Worm (Caenorhabditis elegans) whole organism, late embryonic: ENCODE data around the gene acl-8.

Source experiments
- ceh-14 ChIP-seq: sonication (generic microtip); optimal IDR thresholded peaks from 2 replicates; lab custom pipeline; 2016; ENCODE audit warnings: missing genotype, missing genetic modification characterization, missing compliant biosample characterization
- ceh-18 ChIP-seq: sonication (generic microtip); optimal IDR thresholded peaks from 2 replicates; lab custom pipeline; 2016; ENCODE audit warnings: missing genetic modification characterization, missing compliant biosample characterization
- ceh-19 ChIP-seq: fragments of 200-800 bp; sonication (Bioruptor generic); optimal IDR thresholded peaks from 2 replicates; lab custom pipeline; 2018; ENCODE audit warnings: mild to moderate bottlenecking, missing genetic modification characterization, missing compliant biosample characterization
- ceh-31 ChIP-seq: sonication (generic microtip); optimal IDR thresholded peaks from 2 replicates; lab custom pipeline; 2016; ENCODE audit warnings: missing genetic modification characterization, missing compliant biosample characterization
- ceh-34 ChIP-seq: sonication (generic microtip); optimal IDR thresholded peaks from 2 replicates; lab custom pipeline; 2016; ENCODE audit warnings: mild to moderate bottlenecking, missing genetic modification characterization, missing compliant biosample characterization
- ceh-45 ChIP-seq: fragments of 200-800 bp; sonication (Bioruptor generic); IDR thresholded peaks from 2 replicates; pipeline ENCODE4 v1.3.6; 2022; ENCODE audit warnings: missing genetic modification reagents, missing genetic modification characterization, missing compliant biosample characterization
- ceh-48 ChIP-seq: sonication (generic microtip); optimal IDR thresholded peaks from 2 replicates; lab custom pipeline; 2016; ENCODE audit warnings: missing genetic modification characterization, inconsistent platforms, missing compliant biosample characterization
- ceh-9 ChIP-seq: sonication (generic microtip); optimal IDR thresholded peaks from 2 replicates; lab custom pipeline; 2016; ENCODE audit warnings: mild to moderate bottlenecking, missing genetic modification characterization, inconsistent platforms, missing compliant biosample characterization
- dve-1 ChIP-seq: sonication (generic microtip); optimal IDR thresholded peaks from 2 replicates; lab custom pipeline; 2017; ENCODE audit warnings: antibody characterized with exemption, mild to moderate bottlenecking, missing genetic modification characterization, missing compliant biosample characterization
- elt-2 ChIP-seq: sonication (generic microtip); optimal IDR thresholded peaks from 2 replicates; lab custom pipeline; 2016; ENCODE audit warnings: missing genetic modification reagents, missing genetic modification characterization, missing compliant biosample characterization
- elt-4 ChIP-seq: sonication (generic microtip); optimal IDR thresholded peaks from 2 replicates; lab custom pipeline; 2016; ENCODE audit warnings: missing genetic modification characterization, missing compliant biosample characterization
- ets-4 ChIP-seq: sonication (generic microtip); optimal IDR thresholded peaks from 2 replicates; lab custom pipeline; 2016; ENCODE audit warnings: missing genetic modification characterization, missing compliant biosample characterization
- eyg-1 ChIP-seq: sonication (generic microtip); optimal IDR thresholded peaks from 2 replicates; lab custom pipeline; 2016; ENCODE audit warnings: missing genotype, missing genetic modification characterization, missing compliant biosample characterization
- fkh-10 ChIP-seq: fragments of 150-350 bp; optimal IDR thresholded peaks from 2 replicates; lab custom pipeline; 2014; ENCODE audit warnings: missing biosample characterization, missing genetic modification reagents, missing genetic modification characterization
- fkh-6 ChIP-seq: sonication (generic microtip); optimal IDR thresholded peaks from 2 replicates; lab custom pipeline; 2016; ENCODE audit warnings: missing genetic modification characterization, missing compliant biosample characterization
- gmeb-2 ChIP-seq: sonication (generic microtip); optimal IDR thresholded peaks from 2 replicates; lab custom pipeline; 2016; ENCODE audit warnings: missing genetic modification characterization, inconsistent platforms, missing compliant biosample characterization
- hlh-8 ChIP-seq: sonication (generic microtip); optimal IDR thresholded peaks from 2 replicates; lab custom pipeline; 2016; ENCODE audit warnings: missing genotype, missing genetic modification characterization, missing compliant biosample characterization
- lin-11 ChIP-seq: fragments of 200-800 bp; sonication (Bioruptor generic); optimal IDR thresholded peaks from 2 replicates; lab custom pipeline; 2018; ENCODE audit warnings: mild to moderate bottlenecking, missing genetic modification characterization, missing compliant biosample characterization
- madf-2 ChIP-seq: sonication (generic microtip); optimal IDR thresholded peaks from 2 replicates; lab custom pipeline; 2017; ENCODE audit warnings: missing genetic modification characterization, missing compliant biosample characterization
- nfya-1 ChIP-seq: sonication (generic microtip); optimal IDR thresholded peaks from 2 replicates; lab custom pipeline; 2017; ENCODE audit warnings: missing genetic modification characterization, mild to moderate bottlenecking, missing compliant biosample characterization, antibody characterized with exemption, moderate library complexity
- npax-4 ChIP-seq: sonication (generic microtip); optimal IDR thresholded peaks from 2 replicates; lab custom pipeline; 2016; ENCODE audit warnings: missing genetic modification characterization, missing compliant biosample characterization
- odd-2 ChIP-seq: sonication (generic microtip); optimal IDR thresholded peaks from 2 replicates; lab custom pipeline; 2017; ENCODE audit warnings: antibody characterized with exemption, mild to moderate bottlenecking, missing genetic modification characterization, missing compliant biosample characterization
- pag-3 ChIP-seq: sonication (generic microtip); optimal IDR thresholded peaks from 2 replicates; lab custom pipeline; 2016; ENCODE audit warnings: missing compliant biosample characterization, missing genetic modification characterization, borderline replicate concordance
- pat-9 ChIP-seq: fragments of 200-800 bp; sonication (Bioruptor generic); optimal IDR thresholded peaks from 2 replicates; lab custom pipeline; 2018; ENCODE audit warnings: mild to moderate bottlenecking, missing genetic modification characterization, moderate library complexity, missing compliant biosample characterization
- pax-1 ChIP-seq: fragments of 150-350 bp; optimal IDR thresholded peaks from 2 replicates; lab custom pipeline; 2014; ENCODE audit warnings: missing biosample characterization, missing genetic modification characterization
- pha-4 ChIP-seq: fragments of 150-350 bp; optimal IDR thresholded peaks from 2 replicates; lab custom pipeline; 2018; ENCODE audit warnings: missing biosample characterization, missing genetic modification reagents, missing genetic modification characterization
- pqm-1 ChIP-seq: sonication (generic microtip); optimal IDR thresholded peaks from 2 replicates; lab custom pipeline; 2016; ENCODE audit warnings: missing genetic modification characterization, missing compliant biosample characterization
- ref-2 ChIP-seq: sonication (generic microtip); optimal IDR thresholded peaks from 2 replicates; lab custom pipeline; 2016; ENCODE audit warnings: missing genetic modification characterization, missing compliant biosample characterization
- sox-2 ChIP-seq: fragments of 200-800 bp; sonication (Bioruptor generic); IDR thresholded peaks from 2 replicates; pipeline ENCODE4 v1.3.6; 2022; ENCODE audit warnings: missing genetic modification reagents, missing genetic modification characterization, missing compliant biosample characterization
- sox-4 ChIP-seq: sonication (generic microtip); optimal IDR thresholded peaks from 2 replicates; lab custom pipeline; 2017; ENCODE audit warnings: mild to moderate bottlenecking, missing genetic modification characterization, inconsistent platforms, missing compliant biosample characterization
- ttx-3 ChIP-seq: sonication (generic microtip); optimal IDR thresholded peaks from 2 replicates; lab custom pipeline; 2016; ENCODE audit warnings: missing genetic modification reagents, missing genetic modification characterization, missing compliant biosample characterization
- unc-86 ChIP-seq: sonication (generic microtip); optimal IDR thresholded peaks from 2 replicates; lab custom pipeline; 2016; ENCODE audit warnings: missing genetic modification characterization, missing compliant biosample characterization

Gene acl-8

DNA sequence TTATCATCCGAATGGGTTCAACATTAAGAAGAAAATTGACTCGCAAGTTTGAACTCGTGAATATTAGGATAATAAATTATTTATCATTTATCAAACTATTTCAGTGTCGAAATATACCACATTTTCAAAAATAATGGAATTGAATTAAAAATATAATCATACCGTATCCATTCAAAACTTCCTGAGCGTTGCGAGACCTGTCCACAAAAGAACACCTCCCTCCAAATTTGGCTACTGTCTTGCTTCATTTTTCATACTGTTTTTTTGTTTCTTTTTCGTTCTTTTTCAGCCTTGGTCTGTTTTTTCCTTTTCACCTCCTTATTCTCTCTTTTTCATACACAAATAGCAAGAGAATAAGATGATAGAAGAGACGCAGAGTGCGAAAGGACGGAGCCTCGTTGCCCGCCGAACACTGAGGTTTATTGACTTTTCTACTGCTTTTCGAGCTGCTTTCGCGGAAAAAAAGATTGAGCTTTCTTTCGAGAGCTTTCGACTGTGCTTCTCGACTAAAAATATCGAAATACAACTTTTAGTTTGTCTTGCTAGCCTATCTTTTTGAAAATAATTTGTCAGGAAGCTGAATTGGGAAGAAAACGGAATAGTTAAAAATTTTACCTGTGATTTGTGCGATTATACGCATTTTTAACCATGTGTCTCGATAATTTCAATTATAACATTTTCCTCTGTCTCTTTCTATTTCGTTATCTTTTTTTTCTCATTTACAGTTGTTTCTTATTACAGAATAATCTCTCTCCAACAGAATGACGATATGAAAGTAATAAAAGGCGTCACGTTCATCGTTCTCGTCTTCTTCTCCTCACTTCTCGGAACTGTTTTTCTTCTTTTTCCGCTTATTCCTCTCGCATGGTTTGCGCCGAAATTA, at the start of gene acl-8:
Gene acl-8 (plus strand): TSS at position 742 of the 883 bp plus-strand sequence.
- no peak for TF ChIP-seq hlh-8 (tag; lab: Kevin White, UChicago)
- peak; percentile 33 for TF ChIP-seq ceh-48 (tag; lab: Kevin White, UChicago)
- TF ChIP-seq, all 69 proteins: peak for 1

- no peak for TF ChIP-seq gmeb-2
- TF ChIP-seq hlh-8 (tag; lab: Kevin White, UChicago), result no peak
Measured at ce11 chrV:6400950-6401551, 49.6 kb upstream of the acl-8 start.

- TF ChIP-seq pqm-1 (tag; lab: Kevin White, UChicago) (no peak), elt-2 (tag; lab: Kevin White, UChicago) (peak; percentile 13)
Measured at ce11 chrV:6407587-6407986, 43.1 kb upstream of the acl-8 start.

DNA sequence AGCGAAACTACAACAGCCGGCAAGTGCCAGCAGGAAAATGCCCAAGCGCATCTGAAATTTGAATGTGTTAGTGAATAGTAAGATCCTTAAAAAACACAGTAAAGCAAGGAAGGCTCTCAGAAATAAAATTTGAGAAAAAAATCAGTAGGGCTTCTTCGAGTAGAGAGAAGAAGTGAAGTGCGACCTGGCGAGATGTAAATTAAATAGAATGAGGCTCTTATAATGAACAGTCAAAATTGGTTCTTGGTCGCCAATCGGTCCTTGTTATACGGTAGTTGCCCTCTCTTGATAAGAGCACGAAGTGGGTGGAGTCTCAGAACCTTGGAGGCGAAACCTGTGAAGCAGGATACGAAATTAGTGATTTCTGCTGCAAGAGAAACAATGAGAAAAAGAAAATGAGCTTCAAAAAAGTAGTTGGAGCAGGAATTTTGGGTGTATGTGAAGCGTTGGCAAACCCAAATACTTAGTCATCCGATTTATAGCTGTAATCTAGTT, 41.9 kb upstream of the acl-8 start, which contains the start of gene bcf-1:
Gene bcf-1 (minus strand): TSS at position 51 of the 495 bp plus-strand sequence.
- TF ChIP-seq ttx-3 (no peak), pha-4 (tag; lab: Kevin White, UChicago) (no peak), ceh-19 (no peak), lin-11 (no peak), madf-2 (no peak), ceh-34 (no peak), ceh-9 (no peak), nfya-1 (tag; lab: Kevin White, UChicago) (no peak), pax-1 (tag; lab: Kevin White, UChicago) (no peak), pqm-1 (tag; lab: Kevin White, UChicago) (no peak), ceh-14 (tag; lab: Kevin White, UChicago) (no peak), fkh-6 (no peak), ets-4 (no peak), pag-3 (tag; lab: Kevin White, UChicago) (no peak)

DNA sequence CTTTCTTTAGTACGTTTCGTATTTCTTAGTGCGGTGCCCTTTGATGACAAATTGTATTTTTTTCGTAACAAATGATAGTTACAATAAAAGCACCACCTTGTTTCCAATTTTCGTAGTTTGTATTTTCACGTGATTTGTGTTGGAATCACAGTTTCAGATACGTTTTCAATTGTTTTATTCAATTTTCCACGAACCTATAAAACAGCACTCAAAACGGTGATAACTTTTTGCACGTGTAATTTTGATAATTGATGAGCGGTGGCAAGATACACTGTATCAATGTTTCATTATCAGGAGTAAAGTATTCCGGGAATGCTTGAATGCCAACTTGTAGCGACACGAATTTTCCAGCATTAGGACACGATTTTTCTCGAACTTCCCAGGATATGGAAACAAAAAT, 39.5 kb upstream of the acl-8 start:
- TF ChIP-seq elt-2 (tag; lab: Kevin White, UChicago) (peak; percentile 24), elt-4 (tag; lab: Kevin White, UChicago) (no peak)

DNA sequence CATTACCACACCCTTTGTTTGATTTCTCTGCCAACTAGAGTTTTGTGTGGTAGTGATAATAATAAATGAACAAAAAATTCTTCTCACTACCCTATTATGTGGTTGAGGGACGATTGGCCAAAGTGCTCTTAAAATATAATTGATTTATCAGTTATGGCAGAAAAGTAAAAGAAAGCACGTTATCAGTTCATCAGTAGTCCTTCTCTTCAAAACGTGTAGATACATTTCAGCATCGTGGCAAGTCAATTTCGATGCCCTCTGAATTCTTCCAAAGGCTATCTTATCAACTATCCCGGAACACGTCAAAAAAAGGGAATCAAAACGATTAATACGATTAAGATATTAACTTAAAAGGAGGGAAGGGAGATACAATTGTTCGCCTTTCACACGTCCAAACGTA, 37.6 kb upstream of the acl-8 start:
- TF ChIP-seq gmeb-2, result no peak
- no peak for TF ChIP-seq sox-2
- no peak for TF ChIP-seq dve-1 (tag; lab: Kevin White, UChicago)
- no peak for TF ChIP-seq ceh-45 (GFP tag; lab: Robert Waterston, UW)
- TF ChIP-seq elt-2 (tag; lab: Kevin White, UChicago), result peak; percentile 54
- TF ChIP-seq, all 69 proteins: peak for 1

- TF ChIP-seq ceh-19 (no peak), pqm-1 (tag; lab: Kevin White, UChicago) (no peak), ref-2 (tag; lab: Kevin White, UChicago) (no peak), odd-2 (tag; lab: Kevin White, UChicago) (no peak), ets-4 (no peak), fkh-10 (GFP tag; lab: Kevin White, UChicago) (no peak), pat-9 (no peak), npax-4 (tag; lab: Kevin White, UChicago) (no peak), sox-2 (no peak), ceh-31 (tag; lab: Kevin White, UChicago) (no peak), sox-4 (tag; lab: Kevin White, UChicago) (no peak), unc-86 (no peak), ceh-18 (tag; lab: Kevin White, UChicago) (no peak), eyg-1 (tag; lab: Kevin White, UChicago) (no peak)
Measured at ce11 chrV:6414469-6414868, 36.2 kb upstream of the acl-8 start.
